Fruit fly (Drosophila melanogaster) whole organism, prepupa: ENCODE measurements around the gene alpha-Est2.

ENCODE experiments used
- CG3919 ChIP-seq: fragments of 200-800 bp; sonication (Bioruptor generic); optimal IDR thresholded peaks from 3 replicates; lab custom pipeline; 2016; ENCODE audit warnings: missing biosample characterization, missing genetic modification characterization
- CG6792 ChIP-seq: fragments of 200-800 bp; sonication (Bioruptor generic); optimal IDR thresholded peaks from 3 replicates; lab custom pipeline; 2016; ENCODE audit warnings: missing biosample characterization, missing genetic modification characterization
- Hr38 ChIP-seq: sonication (Bioruptor generic); optimal IDR thresholded peaks from 2 replicates; lab custom pipeline; 2016; ENCODE audit warnings: missing biosample characterization, missing genetic modification characterization
- Hr39 ChIP-seq: fragments of 200-800 bp; sonication (Bioruptor generic); optimal IDR thresholded peaks from 2 replicates; lab custom pipeline; 2016; ENCODE audit warnings: missing biosample characterization, missing genetic modification characterization
- Hr4 ChIP-seq: fragments of 200-800 bp; sonication (Bioruptor generic); optimal IDR thresholded peaks from 3 replicates; lab custom pipeline; 2016; ENCODE audit warnings: missing biosample characterization, missing genetic modification characterization
- Lpt ChIP-seq: fragments of 200-800 bp; sonication (Bioruptor generic); optimal IDR thresholded peaks from 3 replicates; lab custom pipeline; 2016; ENCODE audit warnings: missing biosample characterization, missing genetic modification characterization
- eg ChIP-seq: fragments of 200-800 bp; sonication (Bioruptor generic); IDR thresholded peaks from 3 replicates; pipeline ENCODE4 v1.3.6; 2022; ENCODE audit warnings: missing biosample characterization, missing genetic modification characterization
- fd59A ChIP-seq: fragments of 200-800 bp; sonication (Bioruptor generic); optimal IDR thresholded peaks from 2 replicates; lab custom pipeline; 2017; ENCODE audit warnings: missing biosample characterization, mild to moderate bottlenecking, missing genetic modification characterization, missing genetic modification reagents

dm6 chr3R:7514232-7514863 is 27.3 kb upstream of the alpha-Est2 start:
- TF ChIP-seq CG6792 (GFP tag; lab: Kevin White, UChicago) (no peak), eg (GFP tag; lab: Robert Waterston, UW) (no peak), Hr38 (GFP tag; lab: Kevin White, UChicago) (no peak), Lpt (no peak), Hr39 (GFP tag; lab: Kevin White, UChicago) (no peak), Hr4 (GFP tag; lab: Kevin White, UChicago) (no peak), CG3919 (no peak), fd59A (GFP tag; lab: Kevin White, UChicago) (no peak)
